Fruit fly (Drosophila melanogaster) Kc167 (cell line): Measurements from ENCODE around the gene ac.

Source experiments
- Myc ChIP-seq: fragments of >200 bp; optimal IDR thresholded peaks from 2 replicates; lab custom pipeline; 2017; ENCODE audit warnings: missing external identifiers
- Sin3A ChIP-seq: fragments of >200 bp; optimal IDR thresholded peaks from 2 replicates; lab custom pipeline; 2018; ENCODE audit warnings: missing external identifiers
- h ChIP-seq: fragments of >200 bp; optimal IDR thresholded peaks from 3 replicates; lab custom pipeline; 2018; ENCODE audit warnings: missing external identifiers
- insv ChIP-seq: fragments of >200 bp; optimal IDR thresholded peaks from 3 replicates; lab custom pipeline; 2018; ENCODE audit warnings: missing external identifiers
- psq ChIP-seq: fragments of >200 bp; optimal IDR thresholded peaks from 2 replicates; lab custom pipeline; 2017; ENCODE audit warnings: missing external identifiers
- ttk ChIP-seq: sonication (Bioruptor generic); optimal IDR thresholded peaks from 2 replicates; lab custom pipeline; 2017; ENCODE audit warnings: missing external identifiers

The ac gene

dm6 chrX:369645-370174 is at the start of gene ac:
ac (plus strand) TSS chrX:370031.
- TF ChIP-seq Sin3A (lab: Kevin White, UChicago) (no peak), ttk (lab: Kevin White, UChicago) (no peak), insv (no peak), psq (lab: Kevin White, UChicago) (no peak), h (lab: Kevin White, UChicago) (no peak), Myc (lab: Kevin White, UChicago) (no peak)

dm6 chrX:333942-334341 is 35.9 kb upstream of the ac start:
- no peak for TF ChIP-seq psq (lab: Kevin White, UChicago)
- no peak for TF ChIP-seq Sin3A (lab: Kevin White, UChicago)
- no peak for TF ChIP-seq Myc (lab: Kevin White, UChicago)
- TF ChIP-seq insv, result no peak
- TF ChIP-seq h (lab: Kevin White, UChicago), result no peak
- TF ChIP-seq ttk (lab: Kevin White, UChicago), result no peak

dm6 chrX:334624-335292 is 35.1 kb upstream of the ac start:
- TF ChIP-seq psq (lab: Kevin White, UChicago), result no peak
- TF ChIP-seq Myc (lab: Kevin White, UChicago), result no peak
- TF ChIP-seq ttk (lab: Kevin White, UChicago), result no peak
- no peak for TF ChIP-seq h (lab: Kevin White, UChicago)
- TF ChIP-seq Sin3A (lab: Kevin White, UChicago), result no peak
- no peak for TF ChIP-seq insv

- no peak for TF ChIP-seq psq (lab: Kevin White, UChicago)
- TF ChIP-seq Sin3A (lab: Kevin White, UChicago), result no peak
- TF ChIP-seq insv, result no peak
- TF ChIP-seq Myc (lab: Kevin White, UChicago), result no peak
- TF ChIP-seq ttk (lab: Kevin White, UChicago), result no peak
- TF ChIP-seq h (lab: Kevin White, UChicago), result no peak
Observed at dm6 chrX:336659-337266, 33.1 kb upstream of the ac start.

dm6 chrX:338123-338527 is 31.7 kb upstream of the ac start:
- TF ChIP-seq insv (no peak), Myc (lab: Kevin White, UChicago) (no peak), h (lab: Kevin White, UChicago) (no peak), psq (lab: Kevin White, UChicago) (no peak), Sin3A (lab: Kevin White, UChicago) (no peak)

- TF ChIP-seq h (lab: Kevin White, UChicago), result no peak
- TF ChIP-seq Myc (lab: Kevin White, UChicago), result no peak
- TF ChIP-seq Sin3A (lab: Kevin White, UChicago), result no peak
- no peak for TF ChIP-seq ttk (lab: Kevin White, UChicago)
- TF ChIP-seq psq (lab: Kevin White, UChicago), result no peak
- no peak for TF ChIP-seq insv
Observed at dm6 chrX:339866-340571, 29.8 kb upstream of the ac start.

- TF ChIP-seq ttk (lab: Kevin White, UChicago) (no peak), Myc (lab: Kevin White, UChicago) (no peak), psq (lab: Kevin White, UChicago) (no peak), h (lab: Kevin White, UChicago) (no peak), Sin3A (lab: Kevin White, UChicago) (no peak), insv (no peak)
Observed at dm6 chrX:340809-341208, 29.0 kb upstream of the ac start.

dm6 chrX:342422-343169 is 27.2 kb upstream of the ac start:
- no peak for TF ChIP-seq Sin3A (lab: Kevin White, UChicago)
- TF ChIP-seq insv, result no peak
- no peak for TF ChIP-seq ttk (lab: Kevin White, UChicago)
- no peak for TF ChIP-seq Myc (lab: Kevin White, UChicago)
- TF ChIP-seq psq (lab: Kevin White, UChicago), result no peak
- no peak for TF ChIP-seq h (lab: Kevin White, UChicago)

- no peak for TF ChIP-seq psq (lab: Kevin White, UChicago)
- TF ChIP-seq Myc (lab: Kevin White, UChicago), result no peak
- TF ChIP-seq insv, result no peak
- TF ChIP-seq h (lab: Kevin White, UChicago), result no peak
- no peak for TF ChIP-seq Sin3A (lab: Kevin White, UChicago)
Observed at dm6 chrX:345246-345645, 24.6 kb upstream of the ac start.

dm6 chrX:350266-350665 is 19.6 kb upstream of the ac start, which contains the start of gene CG43181:
CG43181 (plus strand) TSS chrX:350566.
- TF ChIP-seq insv (no peak), Myc (lab: Kevin White, UChicago) (no peak), h (lab: Kevin White, UChicago) (no peak), psq (lab: Kevin White, UChicago) (no peak), ttk (lab: Kevin White, UChicago) (no peak), Sin3A (lab: Kevin White, UChicago) (no peak)

dm6 chrX:350970-351369 is 18.9 kb upstream of the ac start:
- TF ChIP-seq ttk (lab: Kevin White, UChicago) (no peak), h (lab: Kevin White, UChicago) (no peak)
